Worm (Caenorhabditis elegans) whole organism, L1 larva: ENCODE results near the gene T23G5.2.

Experiments
- C34B4.2 ChIP-seq: sonication (generic microtip); optimal IDR thresholded peaks from 2 replicates; lab custom pipeline; 2017; ENCODE audit warnings: mild to moderate bottlenecking, missing genetic modification characterization, missing compliant biosample characterization
- alr-1 ChIP-seq: fragments of 200-800 bp; sonication (Bioruptor generic); optimal IDR thresholded peaks from 2 replicates; lab custom pipeline; 2018; ENCODE audit warnings: borderline replicate concordance, mild to moderate bottlenecking, missing genetic modification characterization, missing compliant biosample characterization
- ama-1 ChIP-seq: fragments of 150-350 bp; optimal IDR thresholded peaks from 2 replicates; lab custom pipeline; 2014
- blmp-1 ChIP-seq: fragments of 150-350 bp; optimal IDR thresholded peaks from 2 replicates; lab custom pipeline; 2014; ENCODE audit warnings: missing biosample characterization, missing genetic modification characterization
- dsc-1 ChIP-seq: sonication (generic microtip); optimal IDR thresholded peaks from 2 replicates; lab custom pipeline; 2016; ENCODE audit warnings: mild to moderate bottlenecking, missing genetic modification characterization, missing compliant biosample characterization
- efl-1 ChIP-seq, 4 experiments: fragments of 150-350 bp; optimal IDR thresholded peaks in 3 of 4; peaks in 1 of 4; 1 replicate in 1 of 4; 2 replicates in 3 of 4; lab custom pipeline; 2014; ENCODE audit warnings: missing biosample characterization in 2 of 4, missing genetic modification characterization in 2 of 4, missing genetic modification reagents in 2 of 4
- egl-27 ChIP-seq, 2 experiments: fragments of 150-350 bp in 1 of 2; sonication (generic microtip); optimal IDR thresholded peaks; 3 replicates each; lab custom pipeline; 2017 to 2018; ENCODE audit warnings: missing biosample characterization in 2 of 2, missing genetic modification characterization in 2 of 2, missing genetic modification reagents in 2 of 2
- elt-2 ChIP-seq: sonication (generic microtip); optimal IDR thresholded peaks from 2 replicates; lab custom pipeline; 2016; ENCODE audit warnings: missing genetic modification characterization, mild to moderate bottlenecking, inconsistent platforms, missing compliant biosample characterization, missing genetic modification reagents
- ets-5 ChIP-seq: fragments of 200-800 bp; sonication (Bioruptor generic); IDR thresholded peaks from 2 replicates; pipeline ENCODE4 v1.3.6; 2022; ENCODE audit warnings: missing genetic modification characterization, missing compliant biosample characterization
- fkh-8 ChIP-seq: sonication (generic microtip); optimal IDR thresholded peaks from 2 replicates; lab custom pipeline; 2016; ENCODE audit warnings: mild to moderate bottlenecking, missing genetic modification characterization, missing compliant biosample characterization
- hlh-17 ChIP-seq: fragments of 200-800 bp; sonication (Bioruptor generic); optimal IDR thresholded peaks from 2 replicates; lab custom pipeline; 2018; ENCODE audit warnings: missing genetic modification characterization, mild to moderate bottlenecking, missing compliant biosample characterization, moderate library complexity, borderline replicate concordance
- hpl-2 ChIP-seq: fragments of 150-350 bp; optimal IDR thresholded peaks from 2 replicates; lab custom pipeline; 2014; ENCODE audit warnings: missing biosample characterization, missing genetic modification reagents, missing genetic modification characterization
- irx-1 ChIP-seq: sonication (generic microtip); optimal IDR thresholded peaks from 2 replicates; lab custom pipeline; 2016; ENCODE audit warnings: missing genetic modification characterization, missing compliant biosample characterization
- jun-1 ChIP-seq: fragments of 150-350 bp; optimal IDR thresholded peaks from 2 replicates; lab custom pipeline; 2014; ENCODE audit warnings: missing biosample characterization, missing genetic modification reagents, missing genetic modification characterization
- lin-13 ChIP-seq: fragments of 150-350 bp; optimal IDR thresholded peaks from 2 replicates; lab custom pipeline; 2014; ENCODE audit warnings: missing biosample characterization, missing genetic modification reagents, missing genetic modification characterization
- lin-35 ChIP-seq, 2 experiments: fragments of 150-350 bp; optimal IDR thresholded peaks; 2 replicates each; lab custom pipeline; 2014; ENCODE audit warnings: missing biosample characterization in 2 of 2, missing genetic modification characterization in 2 of 2, missing genetic modification reagents in 2 of 2
- lin-39 ChIP-seq: fragments of 150-350 bp; optimal IDR thresholded peaks from 2 replicates; lab custom pipeline; 2014; ENCODE audit warnings: missing biosample characterization, missing genetic modification reagents, missing genetic modification characterization
- lir-3 ChIP-seq: sonication (generic microtip); optimal IDR thresholded peaks from 2 replicates; lab custom pipeline; 2016; ENCODE audit warnings: mild to moderate bottlenecking, missing genetic modification characterization, moderate library complexity, missing compliant biosample characterization; ENCODE audit not compliant: poor library complexity
- mab-9 ChIP-seq: fragments of 200-800 bp; sonication (Bioruptor generic); IDR thresholded peaks from 2 replicates; pipeline ENCODE4 v1.3.6; 2022; ENCODE audit warnings: missing genetic modification reagents, missing genetic modification characterization, missing compliant biosample characterization
- mdl-1 ChIP-seq, 2 experiments: fragments of 150-350 bp; optimal IDR thresholded peaks; 2 replicates each; lab custom pipeline; 2014 to 2017; ENCODE audit warnings: missing biosample characterization in 2 of 2, missing genetic modification characterization in 2 of 2, inconsistent platforms in 1 of 2
- mef-2 ChIP-seq: fragments of 150-350 bp; optimal IDR thresholded peaks from 2 replicates; lab custom pipeline; 2014; ENCODE audit warnings: missing biosample characterization, missing genetic modification characterization
- nhr-19 ChIP-seq: fragments of 200-800 bp; sonication (Bioruptor generic); conservative IDR thresholded peaks from 2 replicates; pipeline ENCODE4 v1.3.6; 2022; ENCODE audit warnings: missing genetic modification characterization, missing compliant biosample characterization
- nhr-20 ChIP-seq: sonication (generic microtip); optimal IDR thresholded peaks from 2 replicates; lab custom pipeline; 2016; ENCODE audit warnings: mild to moderate bottlenecking, missing genetic modification characterization, missing compliant biosample characterization
- nhr-237 ChIP-seq: fragments of 150-350 bp; optimal IDR thresholded peaks from 2 replicates; lab custom pipeline; 2014; ENCODE audit warnings: missing biosample characterization, missing genetic modification characterization
- nhr-71 ChIP-seq: sonication (generic microtip); optimal IDR thresholded peaks from 2 replicates; lab custom pipeline; 2016; ENCODE audit warnings: mild to moderate bottlenecking, missing genetic modification characterization, moderate library complexity, missing compliant biosample characterization
- nhr-77 ChIP-seq: fragments of 150-350 bp; optimal IDR thresholded peaks from 2 replicates; lab custom pipeline; 2014; ENCODE audit warnings: missing biosample characterization, missing genetic modification characterization
- nhr-84 ChIP-seq: sonication (generic microtip); optimal IDR thresholded peaks from 2 replicates; lab custom pipeline; 2017; ENCODE audit warnings: missing biosample characterization, missing genetic modification characterization
- nhr-85 ChIP-seq: sonication (generic microtip); peaks from one replicate; lab custom pipeline; 2016; ENCODE audit warnings: missing genetic modification characterization, inconsistent platforms, missing compliant biosample characterization
- nhr-90 ChIP-seq: sonication (generic microtip); optimal IDR thresholded peaks from 2 replicates; lab custom pipeline; 2016; ENCODE audit warnings: mild to moderate bottlenecking, missing genetic modification characterization, missing compliant biosample characterization; ENCODE audit not compliant: poor library complexity
- pag-3 ChIP-seq: sonication (generic microtip); optimal IDR thresholded peaks from 2 replicates; lab custom pipeline; 2017; ENCODE audit warnings: missing genetic modification characterization, mild to moderate bottlenecking, missing compliant biosample characterization, antibody characterized with exemption, borderline replicate concordance; ENCODE audit not compliant: insufficient read depth
- pax-3 ChIP-seq: fragments of 200-800 bp; sonication (Bioruptor generic); optimal IDR thresholded peaks from 2 replicates; lab custom pipeline; 2018; ENCODE audit warnings: mild to moderate bottlenecking, missing genetic modification characterization, moderate library complexity, missing compliant biosample characterization
- pqm-1 ChIP-seq: sonication (generic microtip); optimal IDR thresholded peaks from 3 replicates; lab custom pipeline; 2017; ENCODE audit warnings: missing biosample characterization, missing genetic modification characterization
- rnt-1 ChIP-seq: sonication (generic microtip); optimal IDR thresholded peaks from 2 replicates; lab custom pipeline; 2016; ENCODE audit warnings: mild to moderate bottlenecking, missing genetic modification characterization, moderate library complexity, missing compliant biosample characterization
- skn-1 ChIP-seq: fragments of 150-350 bp; optimal IDR thresholded peaks from 2 replicates; lab custom pipeline; 2014; ENCODE audit warnings: missing biosample characterization, missing genetic modification characterization
- snpc-4 ChIP-seq: fragments of 150-350 bp; optimal IDR thresholded peaks from 2 replicates; lab custom pipeline; 2014; ENCODE audit warnings: missing biosample characterization, missing genetic modification characterization
- snu-23 ChIP-seq: sonication (generic microtip); optimal IDR thresholded peaks from 2 replicates; lab custom pipeline; 2016; ENCODE audit warnings: missing genetic modification characterization, missing compliant biosample characterization
- sox-4 ChIP-seq: sonication (generic microtip); optimal IDR thresholded peaks from 2 replicates; lab custom pipeline; 2016; ENCODE audit warnings: missing genetic modification characterization, missing compliant biosample characterization
- sptf-1 ChIP-seq: fragments of 150-350 bp; optimal IDR thresholded peaks from 2 replicates; lab custom pipeline; 2014; ENCODE audit warnings: missing biosample characterization, missing genetic modification characterization
- swsn-7 ChIP-seq: sonication (generic microtip); optimal IDR thresholded peaks from 2 replicates; lab custom pipeline; 2016; ENCODE audit warnings: missing genetic modification characterization, missing compliant biosample characterization
- unc-62 ChIP-seq: fragments of 150-350 bp; optimal IDR thresholded peaks from 2 replicates; lab custom pipeline; 2014; ENCODE audit warnings: missing biosample characterization, missing genetic modification reagents, missing genetic modification characterization
- unc-86 ChIP-seq: sonication (generic microtip); optimal IDR thresholded peaks from 2 replicates; lab custom pipeline; 2016; ENCODE audit warnings: missing genetic modification characterization, missing compliant biosample characterization
- vab-15 ChIP-seq: sonication (generic microtip); optimal IDR thresholded peaks from 2 replicates; lab custom pipeline; 2017; ENCODE audit warnings: missing genotype, mild to moderate bottlenecking, missing genetic modification characterization, missing compliant biosample characterization
- zag-1 ChIP-seq: fragments of 150-350 bp; optimal IDR thresholded peaks from 2 replicates; lab custom pipeline; 2014; ENCODE audit warnings: missing biosample characterization, missing genetic modification characterization
- ztf-11 ChIP-seq, 2 experiments: sonication (generic microtip); optimal IDR thresholded peaks; 2 replicates each; lab custom pipeline; 2016 to 2017; ENCODE audit warnings: missing genetic modification characterization in 2 of 2, missing biosample characterization in 1 of 2, missing compliant biosample characterization in 1 of 2
- ztf-4 ChIP-seq: fragments of 150-350 bp; optimal IDR thresholded peaks from 2 replicates; lab custom pipeline; 2014; ENCODE audit warnings: missing biosample characterization, missing genetic modification characterization

T23G5.2 gene

ce11 chrIII:9206185-9206584 is 29.9 kb downstream of the T23G5.2 start, which contains the start of gene ZC84.1:
Gene ZC84.1 (minus strand): TSS chrIII:9206285.
- TF ChIP-seq vab-15 (tag; lab: Kevin White, UChicago) (no peak), rnt-1 (tag; lab: Kevin White, UChicago) (no peak), ama-1 (lab: Kevin White, UChicago) (no peak), irx-1 (tag; lab: Kevin White, UChicago) (no peak), ets-5 (GFP tag; lab: Robert Waterston, UW) (no peak), pag-3 (tag; lab: Kevin White, UChicago) (no peak), nhr-20 (tag; lab: Kevin White, UChicago) (no peak)

ce11 chrIII:9201977-9202376 is 34.2 kb downstream of the T23G5.2 start:
- no peak for TF ChIP-seq mdl-1 (tag; optimal IDR thresholded peaks at IDR 0.05; lab: Kevin White, UChicago)
- no peak for TF ChIP-seq skn-1 (tag; lab: Kevin White, UChicago)
- no peak for TF ChIP-seq alr-1 (tag; lab: Kevin White, UChicago)
- TF ChIP-seq mef-2 (tag; lab: Kevin White, UChicago): no peak
- no peak for TF ChIP-seq lin-35 (GFP tag; optimal IDR thresholded peaks at IDR 0.05; lab: Kevin White, UChicago)
- TF ChIP-seq nhr-84: no peak

ce11 chrIII:9199605-9200004 is 36.5 kb downstream of the T23G5.2 start, which contains the start of gene ZC84.6:
Gene ZC84.6 (minus strand): TSS chrIII:9199705.
- TF ChIP-seq ztf-11 (tag; optimal IDR thresholded peaks at IDR 0.05; lab: Kevin White, UChicago) (no peak), lir-3 (tag; lab: Kevin White, UChicago) (no peak)

- TF ChIP-seq egl-27 (tag; optimal IDR thresholded peaks at IDR 0.05; lab: Kevin White, UChicago) (no peak), dsc-1 (tag; lab: Kevin White, UChicago) (peak; percentile 62), pag-3 (tag; lab: Kevin White, UChicago) (no peak), pqm-1 (tag; lab: Kevin White, UChicago) (no peak), pax-3 (no peak), nhr-90 (tag; lab: Kevin White, UChicago) (peak; percentile 47), hlh-17 (no peak), swsn-7 (peak; percentile 50), ama-1 (lab: Kevin White, UChicago) (no peak), elt-2 (no peak), mef-2 (tag; lab: Kevin White, UChicago) (no peak), unc-62 (GFP tag; lab: Kevin White, UChicago) (no peak), efl-1 (optimal IDR thresholded peaks at IDR 0.05; lab: Kevin White, UChicago) (peak; percentile 94 to 96), efl-1 (GFP tag; optimal IDR thresholded peaks at IDR 0.05 in 1 of 2; lab: Kevin White, UChicago) (peak; percentile 88 to 99), nhr-77 (tag; lab: Kevin White, UChicago) (no peak), nhr-84 (no peak), snu-23 (GFP tag; lab: Kevin White, UChicago) (peak; percentile 61), lin-39 (tag; lab: Kevin White, UChicago) (peak; percentile 26), lin-13 (GFP tag; lab: Kevin White, UChicago) (peak; percentile 59), nhr-19 (GFP tag; lab: Robert Waterston, UW) (peak; percentile 53), C34B4.2 (tag; lab: Kevin White, UChicago) (no peak), snpc-4 (tag; lab: Kevin White, UChicago) (no peak), sptf-1 (tag; lab: Kevin White, UChicago) (no peak), unc-86 (tag; lab: Kevin White, UChicago) (no peak), fkh-8 (tag; lab: Kevin White, UChicago) (no peak), mab-9 (no peak), ztf-4 (tag; lab: Kevin White, UChicago) (no peak), nhr-237 (no peak), nhr-71 (tag; lab: Kevin White, UChicago) (peak; percentile 81), blmp-1 (tag; lab: Kevin White, UChicago) (no peak), sox-4 (no peak), nhr-20 (tag; lab: Kevin White, UChicago) (peak; percentile 43), hpl-2 (no peak), jun-1 (tag; lab: Kevin White, UChicago) (no peak), vab-15 (tag; lab: Kevin White, UChicago) (peak; percentile 21), zag-1 (no peak), nhr-85 (tag; lab: Kevin White, UChicago) (peak; percentile 84)
These were observed 45.0 kb downstream of the T23G5.2 start, which contains the start of gene cls-3 for ce11 chrIII:9191091-9191490. Gene cls-3 (minus strand): TSS chrIII:9191109.
